Worm (Caenorhabditis elegans) whole organism, midembryonic: ENCODE results near the gene dmsr-12.

Experiments
- cog-1 ChIP-seq: sonication (generic microtip); optimal IDR thresholded peaks from 2 replicates; lab custom pipeline; 2016; ENCODE audit warnings: missing genetic modification characterization, missing compliant biosample characterization
- flt-1 ChIP-seq: fragments of 200-800 bp; sonication (Bioruptor generic); IDR thresholded peaks from 2 replicates; pipeline ENCODE4 v1.3.6; 2022; ENCODE audit warnings: missing genetic modification characterization, missing compliant biosample characterization
- klf-2 ChIP-seq: fragments of 200-800 bp; sonication (Bioruptor generic); conservative IDR thresholded peaks from 2 replicates; pipeline ENCODE4 v1.3.6; 2022; ENCODE audit warnings: missing genetic modification reagents, missing genetic modification characterization, missing compliant biosample characterization
- ref-1 ChIP-seq: fragments of 200-800 bp; sonication (Bioruptor generic); conservative IDR thresholded peaks from 2 replicates; pipeline ENCODE4 v1.3.6; 2022; ENCODE audit warnings: missing genetic modification reagents, missing genetic modification characterization, missing compliant biosample characterization
- tab-1 ChIP-seq: fragments of 200-800 bp; sonication (Bioruptor generic); IDR thresholded peaks from 2 replicates; pipeline ENCODE4 v1.3.6; 2022; ENCODE audit warnings: missing genetic modification characterization, missing compliant biosample characterization

- TF ChIP-seq klf-2 (GFP tag; lab: Robert Waterston, UW) (no peak), flt-1 (GFP tag; lab: Robert Waterston, UW) (no peak), ref-1 (GFP tag; lab: Robert Waterston, UW) (no peak), tab-1 (GFP tag; lab: Robert Waterston, UW) (no peak), cog-1 (tag; lab: Kevin White, UChicago) (no peak)
Observed at ce11 chrV:6842437-6842836, 36.2 kb upstream of the dmsr-12 start, which contains the start of gene T15B7.1.
